Fruit fly (Drosophila melanogaster) whole organism, adult: Measurements from ENCODE around the gene Hasp.

Experiments
- CG14711 ChIP-seq: fragments of 200-800 bp; sonication (Bioruptor generic); optimal IDR thresholded peaks from 2 replicates; lab custom pipeline; 2018; ENCODE audit warnings: missing biosample characterization, mild to moderate bottlenecking, missing genetic modification characterization, moderate library complexity
- Crg-1 ChIP-seq: fragments of 200-800 bp; sonication (Bioruptor generic); optimal IDR thresholded peaks from 2 replicates; lab custom pipeline; 2016; ENCODE audit warnings: missing biosample characterization, missing genetic modification characterization
- bab1 ChIP-seq: fragments of 200-800 bp; sonication (Bioruptor generic); optimal IDR thresholded peaks from 3 replicates; lab custom pipeline; 2019; ENCODE audit warnings: missing biosample characterization, mild to moderate bottlenecking, missing genetic modification characterization, moderate library complexity

dm6 chr2L:19463824-19464317 lies 53.1 kb downstream of the Hasp start, which contains the start of gene tj:
- no peak for TF ChIP-seq Crg-1 (GFP tag; lab: Kevin White, UChicago)
- TF ChIP-seq CG14711 (tag; lab: Kevin White, UChicago), result no peak
- TF ChIP-seq bab1 (GFP tag; lab: Kevin White, UChicago), result no peak
